Fruit fly (Drosophila melanogaster): Measurements from ENCODE around the gene Rtca.

- TF ChIP-seq Sin3A (optimal IDR thresholded peaks at IDR 0.05), result no peak
- no peak for TF ChIP-seq psq (optimal IDR thresholded peaks at IDR 0.05)
- no peak for TF ChIP-seq ttk (optimal IDR thresholded peaks at IDR 0.05)
- TF ChIP-seq insv (optimal IDR thresholded peaks at IDR 0.05), result no peak
- TF ChIP-seq h (optimal IDR thresholded peaks at IDR 0.05), result no peak
- TF ChIP-seq Myc (optimal IDR thresholded peaks at IDR 0.05), result no peak
These were observed 8.2 kb downstream of the Rtca start, which contains the start of the genes CG16903 and Unc-76 for dm6 chrX:2080367-2080927.
